Fruit fly (Drosophila melanogaster): Measurements from ENCODE around the gene gammaTub23C.

Gene gammaTub23C

dm6 chr2L:2972439-2972936, at the start of gene gammaTub23C, which contains the start of gene Rrp1:
TSS of gene gammaTub23C (plus strand) at chr2L:2972891.
TSS of gene Rrp1 (minus strand) at chr2L:2972508.
- peak; percentile 82 for TF ChIP-seq CG17801 (GFP tag; optimal IDR thresholded peaks at IDR 0.05; ENCODE audit: partially characterized antibody)

- TF ChIP-seq CG17801 (GFP tag; optimal IDR thresholded peaks at IDR 0.05; ENCODE audit: partially characterized antibody): peak; percentile 78
These were observed 48.4 kb upstream of the gammaTub23C start for dm6 chr2L:2924266-2924801.

dm6 chr2L:2930646-2931045, 42.0 kb upstream of the gammaTub23C start:
- no peak for TF ChIP-seq CG17801 (GFP tag; optimal IDR thresholded peaks at IDR 0.05; ENCODE audit: partially characterized antibody)

- TF ChIP-seq CG17801 (GFP tag; optimal IDR thresholded peaks at IDR 0.05; ENCODE audit: partially characterized antibody): no peak
These were observed 41.0 kb upstream of the gammaTub23C start for dm6 chr2L:2931555-2932131.

dm6 chr2L:2935704-2936103, 37.0 kb upstream of the gammaTub23C start:
- no peak for TF ChIP-seq CG17801 (GFP tag; optimal IDR thresholded peaks at IDR 0.05; ENCODE audit: partially characterized antibody)

- TF ChIP-seq CG17801 (GFP tag; optimal IDR thresholded peaks at IDR 0.05; ENCODE audit: partially characterized antibody): no peak
These were observed 33.0 kb upstream of the gammaTub23C start for dm6 chr2L:2939698-2940097.

- no peak for TF ChIP-seq CG17801 (GFP tag; optimal IDR thresholded peaks at IDR 0.05; ENCODE audit: partially characterized antibody)
These were observed 31.3 kb upstream of the gammaTub23C start for dm6 chr2L:2941353-2941752.

dm6 chr2L:2942639-2943038, 30.1 kb upstream of the gammaTub23C start:
- no peak for TF ChIP-seq CG17801 (GFP tag; optimal IDR thresholded peaks at IDR 0.05; ENCODE audit: partially characterized antibody)

- no peak for TF ChIP-seq CG17801 (GFP tag; optimal IDR thresholded peaks at IDR 0.05; ENCODE audit: partially characterized antibody)
These were observed 28.2 kb upstream of the gammaTub23C start for dm6 chr2L:2944509-2944908.

- no peak for TF ChIP-seq CG17801 (GFP tag; optimal IDR thresholded peaks at IDR 0.05; ENCODE audit: partially characterized antibody)
These were observed 27.1 kb upstream of the gammaTub23C start for dm6 chr2L:2945438-2946220.

dm6 chr2L:2954472-2954871, 18.2 kb upstream of the gammaTub23C start, which contains the start of gene Rbp9:
TSS of gene Rbp9 (plus strand) at chr2L:2954762.
- TF ChIP-seq CG17801 (GFP tag; optimal IDR thresholded peaks at IDR 0.05; ENCODE audit: partially characterized antibody): no peak

- no peak for TF ChIP-seq CG17801 (GFP tag; optimal IDR thresholded peaks at IDR 0.05; ENCODE audit: partially characterized antibody)
These were observed 17.0 kb upstream of the gammaTub23C start for dm6 chr2L:2955659-2956058.

dm6 chr2L:2956358-2956757, 16.3 kb upstream of the gammaTub23C start:
- no peak for TF ChIP-seq CG17801 (GFP tag; optimal IDR thresholded peaks at IDR 0.05; ENCODE audit: partially characterized antibody)

- TF ChIP-seq CG17801 (GFP tag; optimal IDR thresholded peaks at IDR 0.05; ENCODE audit: partially characterized antibody): no peak
These were observed 15.7 kb upstream of the gammaTub23C start for dm6 chr2L:2956992-2957391.

dm6 chr2L:2957547-2958174, 15.0 kb upstream of the gammaTub23C start:
- peak; percentile 1 for TF ChIP-seq CG17801 (GFP tag; optimal IDR thresholded peaks at IDR 0.05; ENCODE audit: partially characterized antibody)

Measured in ovary, adult (tissue).